Worm (Caenorhabditis elegans) whole organism, L1 larva: ENCODE results near the gene F59A7.12.

Source experiments
- efl-1 ChIP-seq, 4 experiments: fragments of 150-350 bp; optimal IDR thresholded peaks in 3 of 4; peaks in 1 of 4; 1 replicate in 1 of 4; 2 replicates in 3 of 4; lab custom pipeline; 2014; ENCODE audit warnings: missing biosample characterization in 2 of 4, missing genetic modification characterization in 2 of 4, missing genetic modification reagents in 2 of 4
- ets-5 ChIP-seq: fragments of 200-800 bp; sonication (Bioruptor generic); IDR thresholded peaks from 2 replicates; pipeline ENCODE4 v1.3.6; 2022; ENCODE audit warnings: missing genetic modification characterization, missing compliant biosample characterization
- grh-1 ChIP-seq: fragments of 200-800 bp; sonication (Bioruptor generic); IDR thresholded peaks from 2 replicates; pipeline ENCODE4 v1.3.6; 2022; ENCODE audit warnings: missing genetic modification reagents, missing genetic modification characterization, missing compliant biosample characterization
- irx-1 ChIP-seq: sonication (generic microtip); optimal IDR thresholded peaks from 2 replicates; lab custom pipeline; 2016; ENCODE audit warnings: missing genetic modification characterization, missing compliant biosample characterization
- lin-39 ChIP-seq: fragments of 150-350 bp; optimal IDR thresholded peaks from 2 replicates; lab custom pipeline; 2014; ENCODE audit warnings: missing biosample characterization, missing genetic modification reagents, missing genetic modification characterization
- lir-3 ChIP-seq: sonication (generic microtip); optimal IDR thresholded peaks from 2 replicates; lab custom pipeline; 2016; ENCODE audit warnings: mild to moderate bottlenecking, missing genetic modification characterization, moderate library complexity, missing compliant biosample characterization; ENCODE audit not compliant: poor library complexity
- pag-3 ChIP-seq: sonication (generic microtip); optimal IDR thresholded peaks from 2 replicates; lab custom pipeline; 2017; ENCODE audit warnings: missing genetic modification characterization, mild to moderate bottlenecking, missing compliant biosample characterization, antibody characterized with exemption, borderline replicate concordance; ENCODE audit not compliant: insufficient read depth
- snpc-4 ChIP-seq: fragments of 150-350 bp; optimal IDR thresholded peaks from 2 replicates; lab custom pipeline; 2014; ENCODE audit warnings: missing biosample characterization, missing genetic modification characterization
- ztf-11 ChIP-seq, 2 experiments: sonication (generic microtip); optimal IDR thresholded peaks; 2 replicates each; lab custom pipeline; 2016 to 2017; ENCODE audit warnings: missing genetic modification characterization in 2 of 2, missing biosample characterization in 1 of 2, missing compliant biosample characterization in 1 of 2

ce11 chrV:2050790-2051189, 20.8 kb downstream of the F59A7.12 start:
- TF ChIP-seq grh-1 (GFP tag; lab: Robert Waterston, UW) (no peak), pag-3 (no peak), snpc-4 (tag; lab: Kevin White, UChicago) (no peak), lir-3 (no peak), ets-5 (no peak), lin-39 (tag; lab: Kevin White, UChicago) (no peak), efl-1 (optimal IDR thresholded peaks at IDR 0.05; lab: Kevin White, UChicago) (no peak), efl-1 (GFP tag; optimal IDR thresholded peaks at IDR 0.05 in 1 of 2; lab: Kevin White, UChicago) (no peak), irx-1 (no peak), ztf-11 (tag; optimal IDR thresholded peaks at IDR 0.05; lab: Kevin White, UChicago) (no peak)
